Worm (Caenorhabditis elegans): ENCODE data around the gene Y70G10A.3.

Y70G10A.3 gene

DNA sequence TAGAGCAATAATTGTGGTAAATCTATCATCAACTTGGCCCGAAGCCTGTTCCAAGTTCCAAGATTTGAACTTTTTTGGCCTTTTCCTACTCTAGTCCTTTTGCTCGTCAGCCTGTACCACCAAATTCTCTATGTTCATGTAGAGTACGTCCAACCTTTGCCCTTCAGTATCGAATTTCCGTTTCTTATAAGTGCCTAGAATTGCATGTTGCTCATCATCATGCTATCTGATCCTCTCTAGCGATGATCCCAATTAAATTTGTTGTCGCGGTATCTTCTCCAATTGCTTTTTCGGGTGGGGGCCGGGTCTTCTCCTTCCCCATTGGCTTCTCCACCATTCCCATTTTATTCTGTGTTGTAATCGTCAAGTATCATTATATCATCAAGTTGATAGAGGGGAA is 55.0 kb downstream of the Y70G10A.3 start:
- no peak for TF ChIP-seq F39B2.1 (GFP tag; IDR thresholded peaks at IDR 0.05)
- no peak for TF ChIP-seq aptf-3 (GFP tag; IDR thresholded peaks at IDR 0.05)
- no peak for TF ChIP-seq sdz-38 (tag; optimal IDR thresholded peaks at IDR 0.05)
- no peak for TF ChIP-seq madf-10 (tag; optimal IDR thresholded peaks at IDR 0.05)
- TF ChIP-seq C17E4.6 (GFP tag; IDR thresholded peaks at IDR 0.05), result no peak
- no peak for TF ChIP-seq ZK185.1 (tag; optimal IDR thresholded peaks at IDR 0.05; ENCODE audit: poor library complexity, severe bottlenecking)
- no peak for TF ChIP-seq lag-1 (GFP tag; IDR thresholded peaks at IDR 0.05)
- no peak for TF ChIP-seq ceh-91 (GFP tag; IDR thresholded peaks at IDR 0.05)
- TF ChIP-seq egl-44 (GFP tag; IDR thresholded peaks at IDR 0.05), result no peak
- TF ChIP-seq nfya-2 (GFP tag; IDR thresholded peaks at IDR 0.05), result no peak
- TF ChIP-seq T07F8.4 (tag; optimal IDR thresholded peaks at IDR 0.05), result no peak
- TF ChIP-seq ceh-40 (GFP tag; IDR thresholded peaks at IDR 0.05), result no peak
- TF ChIP-seq F57A8.1 (GFP tag; optimal IDR thresholded peaks at IDR 0.05), result no peak
- TF ChIP-seq zim-3 (tag; optimal IDR thresholded peaks at IDR 0.05), result no peak

Measured in whole organism, young adult.